Worm (Caenorhabditis elegans) whole organism, L2 larva: ENCODE data around the gene F44E7.7.
A peak's percentile ranks its signal among the peaks of the same experiment; 100 is the strongest.

Source experiments
- F13H6.1 ChIP-seq: sonication (generic microtip); optimal IDR thresholded peaks from 2 replicates; lab custom pipeline; 2016; ENCODE audit warnings: missing genetic modification characterization, missing compliant biosample characterization
- R02D3.7 ChIP-seq: fragments of 150-350 bp; optimal IDR thresholded peaks from 2 replicates; lab custom pipeline; 2014; ENCODE audit warnings: missing biosample characterization, missing genetic modification characterization
- ZK546.5 ChIP-seq: sonication (generic microtip); optimal IDR thresholded peaks from 2 replicates; lab custom pipeline; 2017; ENCODE audit warnings: missing biosample characterization, missing genetic modification characterization
- alr-1 ChIP-seq: fragments of 150-350 bp; optimal IDR thresholded peaks from 2 replicates; lab custom pipeline; 2014; ENCODE audit warnings: missing biosample characterization, missing genetic modification characterization
- aly-2 ChIP-seq: fragments of 150-350 bp; optimal IDR thresholded peaks from 2 replicates; lab custom pipeline; 2014; ENCODE audit warnings: missing biosample characterization, missing genetic modification characterization
- ama-1 ChIP-seq: fragments of 150-350 bp; optimal IDR thresholded peaks from 2 replicates; lab custom pipeline; 2018; ENCODE audit warnings: inconsistent platforms
- blmp-1 ChIP-seq: sonication (generic microtip); optimal IDR thresholded peaks from 2 replicates; lab custom pipeline; 2017; ENCODE audit warnings: missing genetic modification characterization, mild to moderate bottlenecking, missing compliant biosample characterization, antibody characterized with exemption, moderate library complexity; ENCODE audit not compliant: insufficient read depth
- ceh-16 ChIP-seq: fragments of 150-350 bp; optimal IDR thresholded peaks from 2 replicates; lab custom pipeline; 2014; ENCODE audit warnings: missing biosample characterization, missing genetic modification characterization
- ceh-82 ChIP-seq: fragments of 150-350 bp; optimal IDR thresholded peaks from 2 replicates; lab custom pipeline; 2014; ENCODE audit warnings: missing biosample characterization, missing genetic modification characterization
- crh-2 ChIP-seq: sonication (generic microtip); optimal IDR thresholded peaks from 2 replicates; lab custom pipeline; 2017; ENCODE audit warnings: missing biosample characterization, missing genetic modification characterization
- dmd-4 ChIP-seq: sonication (generic microtip); optimal IDR thresholded peaks from 2 replicates; lab custom pipeline; 2017; ENCODE audit warnings: missing biosample characterization, missing genetic modification characterization
- egl-27 ChIP-seq: sonication (generic microtip); optimal IDR thresholded peaks from 3 replicates; lab custom pipeline; 2017; ENCODE audit warnings: missing biosample characterization, missing genetic modification reagents, missing genetic modification characterization
- elt-3 ChIP-seq: sonication (generic microtip); optimal IDR thresholded peaks from 2 replicates; lab custom pipeline; 2017; ENCODE audit warnings: missing biosample characterization, missing genetic modification characterization
- fos-1 ChIP-seq: fragments of 150-350 bp; optimal IDR thresholded peaks from 2 replicates; lab custom pipeline; 2014; ENCODE audit warnings: missing biosample characterization, missing genetic modification characterization
- gmeb-1 ChIP-seq: fragments of 150-350 bp; optimal IDR thresholded peaks from 2 replicates; lab custom pipeline; 2014; ENCODE audit warnings: missing biosample characterization, missing genetic modification characterization
- lin-11 ChIP-seq: fragments of 150-350 bp; sonication (generic microtip); optimal IDR thresholded peaks from 2 replicates; lab custom pipeline; 2014; ENCODE audit warnings: missing biosample characterization, missing genetic modification characterization, inconsistent platforms, mixed read lengths
- lsy-2 ChIP-seq, 2 experiments: fragments of 150-350 bp in 1 of 2; sonication (generic microtip) in 1 of 2; optimal IDR thresholded peaks; 2 replicates each; lab custom pipeline; 2014 to 2017; ENCODE audit warnings: missing biosample characterization in 2 of 2, missing genetic modification characterization in 2 of 2
- mab-5 ChIP-seq: fragments of 150-350 bp; optimal IDR thresholded peaks from 2 replicates; lab custom pipeline; 2014; ENCODE audit warnings: missing biosample characterization, missing genetic modification characterization
- mdl-1 ChIP-seq, 2 experiments: fragments of 150-350 bp in 1 of 2; sonication (generic microtip) in 1 of 2; optimal IDR thresholded peaks; 2 replicates each; lab custom pipeline; 2017; ENCODE audit warnings: missing biosample characterization in 2 of 2, missing genetic modification characterization in 2 of 2
- nhr-10 ChIP-seq: sonication (generic microtip); optimal IDR thresholded peaks from 2 replicates; lab custom pipeline; 2017; ENCODE audit warnings: missing biosample characterization, missing genetic modification characterization
- nhr-11 ChIP-seq: fragments of 150-350 bp; optimal IDR thresholded peaks from 2 replicates; lab custom pipeline; 2014; ENCODE audit warnings: missing biosample characterization, missing genetic modification characterization
- nhr-12 ChIP-seq: fragments of 150-350 bp; optimal IDR thresholded peaks from 2 replicates; lab custom pipeline; 2014; ENCODE audit warnings: missing biosample characterization, missing genetic modification characterization
- nhr-129 ChIP-seq: fragments of 150-350 bp; optimal IDR thresholded peaks from 2 replicates; lab custom pipeline; 2014; ENCODE audit warnings: missing biosample characterization, missing genetic modification characterization
- nhr-23 ChIP-seq: fragments of 150-350 bp; optimal IDR thresholded peaks from 2 replicates; lab custom pipeline; 2014; ENCODE audit warnings: missing biosample characterization, missing genetic modification reagents, missing genetic modification characterization
- nhr-237 ChIP-seq: fragments of 150-350 bp; optimal IDR thresholded peaks from 2 replicates; lab custom pipeline; 2014; ENCODE audit warnings: missing biosample characterization, missing genetic modification characterization
- nhr-25 ChIP-seq: fragments of 150-350 bp; sonication (generic microtip); optimal IDR thresholded peaks from 3 replicates; lab custom pipeline; 2014; ENCODE audit warnings: missing biosample characterization, missing genetic modification characterization
- nhr-6 ChIP-seq: fragments of 150-350 bp; optimal IDR thresholded peaks from 2 replicates; lab custom pipeline; 2014; ENCODE audit warnings: missing biosample characterization, missing genetic modification characterization
- nhr-77 ChIP-seq: fragments of 150-350 bp; optimal IDR thresholded peaks from 2 replicates; lab custom pipeline; 2014; ENCODE audit warnings: missing biosample characterization, missing genetic modification characterization
- peb-1 ChIP-seq: fragments of 150-350 bp; optimal IDR thresholded peaks from 2 replicates; lab custom pipeline; 2014; ENCODE audit warnings: missing biosample characterization, missing genetic modification characterization
- sem-4 ChIP-seq: fragments of 150-350 bp; optimal IDR thresholded peaks from 2 replicates; lab custom pipeline; 2014; ENCODE audit warnings: missing biosample characterization, missing genetic modification reagents, missing genetic modification characterization
- skn-1 ChIP-seq: sonication (generic microtip); optimal IDR thresholded peaks from 2 replicates; lab custom pipeline; 2017; ENCODE audit warnings: missing biosample characterization, missing genetic modification characterization
- sma-3 ChIP-seq: sonication (generic microtip); optimal IDR thresholded peaks from 2 replicates; lab custom pipeline; 2016; ENCODE audit warnings: missing genetic modification reagents, missing genetic modification characterization, missing compliant biosample characterization
- sma-9 ChIP-seq, 2 experiments: fragments of 150-350 bp in 1 of 2; sonication (generic microtip) in 1 of 2; optimal IDR thresholded peaks; 2 replicates each; lab custom pipeline; 2014 to 2016; ENCODE audit warnings: missing genetic modification characterization in 2 of 2, mild to moderate bottlenecking in 1 of 2, missing biosample characterization in 1 of 2, missing compliant biosample characterization in 1 of 2, missing genetic modification reagents in 1 of 2, moderate library complexity in 1 of 2
- snpc-4 ChIP-seq: fragments of 150-350 bp; optimal IDR thresholded peaks from 2 replicates; lab custom pipeline; 2014; ENCODE audit warnings: missing biosample characterization, missing genetic modification characterization
- unc-39 ChIP-seq: fragments of 150-350 bp; optimal IDR thresholded peaks from 2 replicates; lab custom pipeline; 2014; ENCODE audit warnings: missing biosample characterization, missing genetic modification characterization
- unc-55 ChIP-seq: fragments of 150-350 bp; sonication (generic microtip); optimal IDR thresholded peaks from 3 replicates; lab custom pipeline; 2014; ENCODE audit warnings: missing biosample characterization, missing genetic modification reagents, missing genetic modification characterization
- unc-62 ChIP-seq: fragments of 150-350 bp; optimal IDR thresholded peaks from 2 replicates; lab custom pipeline; 2014; ENCODE audit warnings: missing biosample characterization, missing genetic modification reagents, missing genetic modification characterization
- ztf-1 ChIP-seq: fragments of 200-800 bp; sonication (Bioruptor generic); conservative IDR thresholded peaks from 2 replicates; pipeline ENCODE4 v1.3.6; 2022; ENCODE audit warnings: missing genetic modification characterization, missing compliant biosample characterization
- ztf-11 ChIP-seq: sonication (generic microtip); optimal IDR thresholded peaks from 2 replicates; lab custom pipeline; 2017; ENCODE audit warnings: missing biosample characterization, missing genetic modification characterization
- ztf-4 ChIP-seq: fragments of 150-350 bp; optimal IDR thresholded peaks from 2 replicates; lab custom pipeline; 2014; ENCODE audit warnings: missing biosample characterization, missing genetic modification characterization

F44E7.7 gene

ce11 chrV:5772503-5772902 lies 12.8 kb downstream of the F44E7.7 start:
- no peak for TF ChIP-seq sma-9 (GFP tag; optimal IDR thresholded peaks at IDR 0.05; lab: Kevin White, UChicago)
- TF ChIP-seq sma-9 (tag; optimal IDR thresholded peaks at IDR 0.05; lab: Kevin White, UChicago) = no peak
- no peak for TF ChIP-seq nhr-129 (tag; lab: Kevin White, UChicago)
- no peak for TF ChIP-seq sem-4 (tag; lab: Kevin White, UChicago)
- TF ChIP-seq lsy-2 (tag; optimal IDR thresholded peaks at IDR 0.05; lab: Kevin White, UChicago) = no peak
- no peak for TF ChIP-seq alr-1 (tag; lab: Kevin White, UChicago)
- TF ChIP-seq nhr-12 (tag; lab: Kevin White, UChicago) = no peak
- TF ChIP-seq fos-1 (tag; lab: Kevin White, UChicago) = no peak
- TF ChIP-seq skn-1 (tag; lab: Kevin White, UChicago) = no peak
- no peak for TF ChIP-seq R02D3.7 (tag; lab: Kevin White, UChicago)
- no peak for TF ChIP-seq snpc-4 (tag; lab: Kevin White, UChicago)
- no peak for TF ChIP-seq peb-1 (tag; lab: Kevin White, UChicago)
- no peak for TF ChIP-seq ztf-4
- TF ChIP-seq nhr-77 (tag; lab: Kevin White, UChicago) = no peak
- TF ChIP-seq sma-3 = no peak

ce11 chrV:5771627-5772026 lies 13.6 kb downstream of the F44E7.7 start, which contains the start of gene F44E7.3:
F44E7.3 (plus strand) TSS chrV:5771945.
- TF ChIP-seq gmeb-1 (tag; lab: Kevin White, UChicago) (no peak), ama-1 (lab: Kevin White, UChicago) (peak; percentile 53), peb-1 (tag; lab: Kevin White, UChicago) (no peak)

- no peak for TF ChIP-seq nhr-11 (tag; lab: Kevin White, UChicago)
- no peak for TF ChIP-seq ztf-11 (tag; lab: Kevin White, UChicago)
- TF ChIP-seq ztf-1 = no peak
- TF ChIP-seq aly-2 (tag; lab: Kevin White, UChicago) = no peak
- no peak for TF ChIP-seq egl-27
- no peak for TF ChIP-seq nhr-237 (tag; lab: Kevin White, UChicago)
- no peak for TF ChIP-seq nhr-23
- no peak for TF ChIP-seq ceh-16 (tag; lab: Kevin White, UChicago)
- no peak for TF ChIP-seq crh-2 (tag; lab: Kevin White, UChicago)
- TF ChIP-seq nhr-6 (tag; lab: Kevin White, UChicago) = no peak
- no peak for TF ChIP-seq elt-3 (tag; lab: Kevin White, UChicago)
- TF ChIP-seq ztf-4 = no peak
- no peak for TF ChIP-seq skn-1 (tag; lab: Kevin White, UChicago)
- no peak for TF ChIP-seq nhr-10 (tag; lab: Kevin White, UChicago)
- TF ChIP-seq sem-4 (tag; lab: Kevin White, UChicago) = no peak
These were observed 15.3 kb downstream of the F44E7.7 start for ce11 chrV:5769999-5770398.

ce11 chrV:5769500-5769899 lies 15.8 kb downstream of the F44E7.7 start:
- peak; percentile 41 for TF ChIP-seq fos-1 (tag; lab: Kevin White, UChicago)
- peak; percentile 20 for TF ChIP-seq crh-2 (tag; lab: Kevin White, UChicago)
- no peak for TF ChIP-seq egl-27
- TF ChIP-seq sma-9 (GFP tag; optimal IDR thresholded peaks at IDR 0.05; lab: Kevin White, UChicago) = peak; percentile 54
- no peak for TF ChIP-seq sma-9 (tag; optimal IDR thresholded peaks at IDR 0.05; lab: Kevin White, UChicago)
- no peak for TF ChIP-seq gmeb-1 (tag; lab: Kevin White, UChicago)

- TF ChIP-seq nhr-23 (no peak), skn-1 (tag; lab: Kevin White, UChicago) (no peak), sma-3 (peak; percentile 94), ceh-82 (tag; lab: Kevin White, UChicago) (no peak), ceh-16 (tag; lab: Kevin White, UChicago) (no peak), mdl-1 (tag; optimal IDR thresholded peaks at IDR 0.05; lab: Kevin White, UChicago) (peak; percentile 77 to 78), alr-1 (tag; lab: Kevin White, UChicago) (no peak), unc-62 (GFP tag; lab: Kevin White, UChicago) (no peak), nhr-6 (tag; lab: Kevin White, UChicago) (no peak), ztf-1 (no peak), sem-4 (tag; lab: Kevin White, UChicago) (peak; percentile 17), nhr-10 (tag; lab: Kevin White, UChicago) (no peak), aly-2 (tag; lab: Kevin White, UChicago) (no peak), crh-2 (tag; lab: Kevin White, UChicago) (peak; percentile 63), snpc-4 (tag; lab: Kevin White, UChicago) (no peak), nhr-237 (tag; lab: Kevin White, UChicago) (no peak), ztf-11 (tag; lab: Kevin White, UChicago) (no peak), peb-1 (tag; lab: Kevin White, UChicago) (no peak), ZK546.5 (tag; lab: Kevin White, UChicago) (no peak), unc-55 (GFP tag; lab: Kevin White, UChicago) (no peak), blmp-1 (peak; percentile 81), lsy-2 (tag; optimal IDR thresholded peaks at IDR 0.05; lab: Kevin White, UChicago) (peak in 1 of 2 experiments; percentile 19), egl-27 (peak; percentile 78), sma-9 (GFP tag; optimal IDR thresholded peaks at IDR 0.05; lab: Kevin White, UChicago) (peak; percentile 92), sma-9 (tag; optimal IDR thresholded peaks at IDR 0.05; lab: Kevin White, UChicago) (peak; percentile 10), mab-5 (tag; lab: Kevin White, UChicago) (peak; percentile 19), unc-39 (tag; lab: Kevin White, UChicago) (no peak), nhr-11 (tag; lab: Kevin White, UChicago) (no peak), nhr-25 (tag; lab: Kevin White, UChicago) (peak; percentile 49), F13H6.1 (tag; lab: Kevin White, UChicago) (peak; percentile 90), fos-1 (tag; lab: Kevin White, UChicago) (peak; percentile 39), lin-11 (tag; lab: Kevin White, UChicago) (no peak), dmd-4 (tag; lab: Kevin White, UChicago) (no peak), ama-1 (lab: Kevin White, UChicago) (no peak)
These were observed 17.0 kb downstream of the F44E7.7 start for ce11 chrV:5768292-5768695.
